Fruit fly (Drosophila melanogaster) whole organism, embryonic: ENCODE data around the gene CG15625.

Experiments used
- Bgb ChIP-seq: fragments of 200-800 bp; sonication (Bioruptor generic); IDR thresholded peaks from 2 replicates; pipeline ENCODE4 v1.3.6; 2022; ENCODE audit warnings: missing biosample characterization, missing genetic modification characterization; ENCODE audit not compliant: partially characterized antibody
- CG10209 ChIP-seq: fragments of 200-800 bp; sonication (Bioruptor generic); optimal IDR thresholded peaks from 3 replicates; lab custom pipeline; 2017; ENCODE audit warnings: missing biosample characterization, mild to moderate bottlenecking, missing genetic modification characterization, missing genetic modification reagents
- CG10267 ChIP-seq: fragments of 200-800 bp; sonication (Bioruptor generic); optimal IDR thresholded peaks from 2 replicates; lab custom pipeline; 2018; ENCODE audit warnings: missing biosample characterization, mild to moderate bottlenecking, missing genetic modification characterization, moderate library complexity
- CG10654 ChIP-seq: fragments of 200-800 bp; sonication (Bioruptor generic); optimal IDR thresholded peaks from 2 replicates; lab custom pipeline; 2016; ENCODE audit warnings: missing biosample characterization, missing genetic modification characterization
- CG11504 ChIP-seq: fragments of 200-800 bp; sonication (Bioruptor generic); optimal IDR thresholded peaks from 3 replicates; lab custom pipeline; 2019; ENCODE audit warnings: missing biosample characterization, mild to moderate bottlenecking, missing genetic modification characterization, moderate library complexity
- CG12155 ChIP-seq: fragments of 200-800 bp; sonication (Bioruptor generic); optimal IDR thresholded peaks from 3 replicates; lab custom pipeline; 2016; ENCODE audit warnings: missing biosample characterization, missing genetic modification characterization
- CG14965 ChIP-seq: fragments of 200-800 bp; sonication (Bioruptor generic); optimal IDR thresholded peaks from 2 replicates; lab custom pipeline; 2016; ENCODE audit warnings: missing biosample characterization, missing genetic modification characterization, borderline replicate concordance
- CG15514 ChIP-seq: fragments of 200-800 bp; sonication (Bioruptor generic); optimal IDR thresholded peaks from 3 replicates; lab custom pipeline; 2017; ENCODE audit warnings: missing biosample characterization, missing genetic modification characterization, mild to moderate bottlenecking, moderate library complexity, missing genetic modification reagents
- CG18619 ChIP-seq: fragments of 200-800 bp; sonication (Bioruptor generic); optimal IDR thresholded peaks from 3 replicates; lab custom pipeline; 2017; ENCODE audit warnings: missing biosample characterization, mild to moderate bottlenecking, missing genetic modification characterization
- CG30431 ChIP-seq: fragments of 200-800 bp; sonication (Bioruptor generic); optimal IDR thresholded peaks from 2 replicates; lab custom pipeline; 2017; ENCODE audit warnings: missing biosample characterization, missing genetic modification characterization
- CG3163 ChIP-seq: fragments of 200-800 bp; sonication (Bioruptor generic); optimal IDR thresholded peaks from 3 replicates; lab custom pipeline; 2016; ENCODE audit warnings: missing biosample characterization, missing genetic modification characterization
- CG4424 ChIP-seq: fragments of 200-800 bp; sonication (Bioruptor generic); optimal IDR thresholded peaks from 3 replicates; lab custom pipeline; 2016; ENCODE audit warnings: missing biosample characterization, missing genetic modification characterization
- CG4730 ChIP-seq: fragments of 200-800 bp; sonication (Bioruptor generic); IDR thresholded peaks from 2 replicates; pipeline ENCODE4 v1.3.6; 2022; ENCODE audit warnings: missing biosample characterization, missing genetic modification characterization
- CG4820 ChIP-seq: fragments of 200-800 bp; sonication (Bioruptor generic); optimal IDR thresholded peaks from 3 replicates; lab custom pipeline; 2016; ENCODE audit warnings: missing biosample characterization, missing genetic modification characterization
- CG7357 ChIP-seq: fragments of 200-800 bp; sonication (Bioruptor generic); IDR thresholded peaks from 3 replicates; pipeline ENCODE4 v1.3.6; 2022; ENCODE audit warnings: missing biosample characterization, missing genetic modification characterization
- CG9437 ChIP-seq: fragments of 200-800 bp; sonication (Bioruptor generic); optimal IDR thresholded peaks from 2 replicates; lab custom pipeline; 2018; ENCODE audit warnings: missing biosample characterization, mild to moderate bottlenecking, missing genetic modification characterization
- CTCF ChIP-seq: fragments of 200-800 bp; sonication (Bioruptor generic); optimal IDR thresholded peaks from 2 replicates; lab custom pipeline; 2017; ENCODE audit warnings: missing biosample characterization, mild to moderate bottlenecking, missing genetic modification characterization, moderate library complexity
- Deaf1 ChIP-seq: fragments of 200-800 bp; optimal IDR thresholded peaks from 3 replicates; lab custom pipeline; 2019; ENCODE audit warnings: missing biosample characterization, mild to moderate bottlenecking, missing genetic modification characterization, moderate library complexity
- Fer1 ChIP-seq: fragments of 200-800 bp; sonication (Bioruptor generic); optimal IDR thresholded peaks from 2 replicates; lab custom pipeline; 2017; ENCODE audit warnings: missing biosample characterization, mild to moderate bottlenecking, missing genetic modification characterization
- GATAe ChIP-seq: fragments of 200-800 bp; sonication (Bioruptor generic); conservative IDR thresholded peaks from 2 replicates; pipeline ENCODE4 v1.3.6; 2022; ENCODE audit warnings: missing biosample characterization, missing genetic modification characterization
- Jarid2 ChIP-seq: fragments of 200-800 bp; sonication (Bioruptor generic); optimal IDR thresholded peaks from 3 replicates; lab custom pipeline; 2017; ENCODE audit warnings: mild to moderate bottlenecking, missing biosample characterization, missing genetic modification reagents, missing genetic modification characterization
- Max ChIP-seq: fragments of 200-800 bp; sonication (Bioruptor generic); optimal IDR thresholded peaks from 2 replicates; lab custom pipeline; 2016; ENCODE audit warnings: missing biosample characterization, mild to moderate bottlenecking, missing genetic modification characterization
- Meics ChIP-seq: fragments of 200-800 bp; sonication (Bioruptor generic); optimal IDR thresholded peaks from 2 replicates; lab custom pipeline; 2017; ENCODE audit warnings: missing biosample characterization, mild to moderate bottlenecking, missing genetic modification characterization
- Nf-YB ChIP-seq: fragments of 200-800 bp; sonication (Bioruptor generic); optimal IDR thresholded peaks from 3 replicates; lab custom pipeline; 2019; ENCODE audit warnings: missing biosample characterization, mild to moderate bottlenecking, missing genetic modification characterization, moderate library complexity
- Nf-YC ChIP-seq: fragments of 200-800 bp; optimal IDR thresholded peaks from 3 replicates; lab custom pipeline; 2019; ENCODE audit warnings: missing biosample characterization, mild to moderate bottlenecking, missing genetic modification characterization, moderate library complexity
- Six4 ChIP-seq: fragments of 200-800 bp; sonication (Bioruptor generic); optimal IDR thresholded peaks from 2 replicates; lab custom pipeline; 2016; ENCODE audit warnings: missing biosample characterization, missing genetic modification characterization
- Trl ChIP-seq, 3 experiments: fragments of >200 bp in 2 of 3; fragments of 200-800 bp in 1 of 3; sonication (Bioruptor generic) in 1 of 3; optimal IDR thresholded peaks; 2 replicates in 1 of 3; 3 replicates in 2 of 3; lab custom pipeline; 2016 to 2017; ENCODE audit warnings: missing biosample characterization in 1 of 3, missing genetic modification characterization in 1 of 3
- Xbp1 ChIP-seq: fragments of 200-800 bp; sonication (Bioruptor generic); optimal IDR thresholded peaks from 3 replicates; lab custom pipeline; 2016; ENCODE audit warnings: missing biosample characterization, mild to moderate bottlenecking, missing genetic modification characterization
- YL-1 ChIP-seq: fragments of 200-800 bp; sonication (Bioruptor generic); optimal IDR thresholded peaks from 3 replicates; lab custom pipeline; 2017; ENCODE audit warnings: missing biosample characterization, mild to moderate bottlenecking, missing genetic modification characterization
- amos ChIP-seq: fragments of 200-800 bp; sonication (Bioruptor generic); IDR thresholded peaks from 2 replicates; pipeline ENCODE4 v1.3.6; 2022; ENCODE audit warnings: missing biosample characterization, missing genetic modification characterization; ENCODE audit not compliant: partially characterized antibody
- cas ChIP-seq: fragments of 200-800 bp; sonication (Bioruptor generic); IDR thresholded peaks from 2 replicates; pipeline ENCODE4 v1.3.6; 2022; ENCODE audit warnings: missing biosample characterization, missing genetic modification characterization
- caup ChIP-seq: fragments of 200-800 bp; sonication (Bioruptor generic); optimal IDR thresholded peaks from 3 replicates; lab custom pipeline; 2017; ENCODE audit warnings: missing biosample characterization, mild to moderate bottlenecking, missing genetic modification characterization, moderate library complexity; ENCODE audit not compliant: severe bottlenecking
- crp ChIP-seq, 2 experiments: fragments of 200-800 bp; sonication (Bioruptor generic); optimal IDR thresholded peaks; 2 replicates in 1 of 2; 3 replicates in 1 of 2; lab custom pipeline; 2017; ENCODE audit warnings: missing biosample characterization in 2 of 2, missing genetic modification characterization in 2 of 2, mild to moderate bottlenecking in 1 of 2, moderate library complexity in 1 of 2
- dimm ChIP-seq: fragments of 200-800 bp; sonication (Bioruptor generic); IDR thresholded peaks from 2 replicates; pipeline ENCODE4 v1.3.6; 2022; ENCODE audit warnings: missing biosample characterization, missing genetic modification characterization
- ewg ChIP-seq: fragments of 200-800 bp; sonication (Bioruptor generic); optimal IDR thresholded peaks from 3 replicates; lab custom pipeline; 2017; ENCODE audit warnings: mild to moderate bottlenecking, missing biosample characterization, missing genetic modification reagents, missing genetic modification characterization
- fd64A ChIP-seq: fragments of 200-800 bp; sonication (Bioruptor generic); optimal IDR thresholded peaks from 3 replicates; lab custom pipeline; 2018; ENCODE audit warnings: missing biosample characterization, mild to moderate bottlenecking, missing genetic modification characterization
- gfzf ChIP-seq: fragments of 200-800 bp; sonication (Bioruptor generic); optimal IDR thresholded peaks from 2 replicates; lab custom pipeline; 2016; ENCODE audit warnings: missing biosample characterization, mild to moderate bottlenecking, missing genetic modification characterization, moderate library complexity
- grn ChIP-seq: fragments of 200-800 bp; sonication (Bioruptor generic); optimal IDR thresholded peaks from 3 replicates; lab custom pipeline; 2017; ENCODE audit warnings: missing biosample characterization, missing genetic modification characterization
- mam ChIP-seq: fragments of 200-800 bp; sonication (Bioruptor generic); optimal IDR thresholded peaks from 3 replicates; lab custom pipeline; 2016; ENCODE audit warnings: missing biosample characterization, missing genetic modification characterization
- nerfin-1 ChIP-seq: fragments of 200-800 bp; sonication (Bioruptor generic); optimal IDR thresholded peaks from 3 replicates; lab custom pipeline; 2019; ENCODE audit warnings: missing biosample characterization, mild to moderate bottlenecking, missing genetic modification characterization, moderate library complexity
- pum ChIP-seq: fragments of 200-800 bp; sonication (Bioruptor generic); optimal IDR thresholded peaks from 2 replicates; lab custom pipeline; 2016; ENCODE audit warnings: missing biosample characterization, missing genetic modification characterization
- pzg ChIP-seq: fragments of 200-800 bp; sonication (Bioruptor generic); optimal IDR thresholded peaks from 3 replicates; lab custom pipeline; 2018; ENCODE audit warnings: missing biosample characterization, mild to moderate bottlenecking, missing genetic modification characterization, moderate library complexity
- ro ChIP-seq: fragments of 200-800 bp; sonication (Bioruptor generic); IDR thresholded peaks from 2 replicates; pipeline ENCODE4 v1.3.6; 2022; ENCODE audit warnings: missing biosample characterization, missing genetic modification characterization
- scrt ChIP-seq: fragments of 200-800 bp; sonication (Bioruptor generic); optimal IDR thresholded peaks from 2 replicates; lab custom pipeline; 2018; ENCODE audit warnings: missing biosample characterization, mild to moderate bottlenecking, missing genetic modification characterization, moderate library complexity
- sim ChIP-seq: fragments of 200-800 bp; sonication (Bioruptor generic); IDR thresholded peaks from 2 replicates; pipeline ENCODE4 v1.3.6; 2022; ENCODE audit warnings: missing biosample characterization, missing genetic modification characterization
- twi ChIP-seq: fragments of 200-800 bp; optimal IDR thresholded peaks from 2 replicates; lab custom pipeline; 2019; ENCODE audit warnings: missing biosample characterization, mild to moderate bottlenecking, missing genetic modification characterization, moderate library complexity
- tx ChIP-seq: fragments of 200-800 bp; sonication (Bioruptor generic); optimal IDR thresholded peaks from 2 replicates; lab custom pipeline; 2016; ENCODE audit warnings: missing biosample characterization, missing genetic modification characterization
- wor ChIP-seq: fragments of 200-800 bp; sonication (Bioruptor generic); IDR thresholded peaks from 2 replicates; pipeline ENCODE4 v1.3.6; 2022; ENCODE audit warnings: missing biosample characterization, missing genetic modification characterization

The CG15625 gene

DNA sequence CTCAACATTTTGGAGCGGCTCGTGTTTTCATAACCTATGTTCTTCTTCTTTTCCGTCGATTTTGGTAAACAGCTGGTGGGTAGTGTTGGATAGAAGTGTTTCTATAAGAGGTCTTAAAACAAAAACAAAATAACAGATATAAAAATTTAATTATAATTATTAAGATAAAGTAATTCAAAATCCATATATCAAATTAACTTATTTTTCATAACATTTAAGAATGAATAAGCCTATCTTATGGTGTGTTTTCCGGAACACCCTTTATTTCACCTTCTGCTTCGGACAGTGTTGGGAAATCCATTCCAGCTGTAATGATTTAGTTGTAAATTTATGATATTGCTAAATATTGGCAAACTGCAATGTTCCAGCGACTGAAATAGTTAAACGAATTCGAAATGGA lies 39.4 kb upstream of the CG15625 start, which contains the start of the genes mRpS2 and Mon1 (continued):
- TF ChIP-seq CG4424 (GFP tag; lab: Kevin White, UChicago) (peak; percentile 95), Meics (GFP tag; lab: Kevin White, UChicago) (peak; percentile 96), CG12155 (peak; percentile 95), CG30431 (GFP tag; lab: Kevin White, UChicago) (peak; percentile 89), CG10654 (GFP tag; lab: Kevin White, UChicago) (peak; percentile 93), caup (GFP tag; lab: Kevin White, UChicago) (peak; percentile 94), dimm (peak; percentile 89), ro (GFP tag; lab: Robert Waterston, UW) (peak; percentile 85), YL-1 (GFP tag; lab: Kevin White, UChicago) (peak; percentile 90), Six4 (GFP tag; lab: Kevin White, UChicago) (peak; percentile 92)
- TF ChIP-seq, all 482 proteins: peak for 417

DNA sequence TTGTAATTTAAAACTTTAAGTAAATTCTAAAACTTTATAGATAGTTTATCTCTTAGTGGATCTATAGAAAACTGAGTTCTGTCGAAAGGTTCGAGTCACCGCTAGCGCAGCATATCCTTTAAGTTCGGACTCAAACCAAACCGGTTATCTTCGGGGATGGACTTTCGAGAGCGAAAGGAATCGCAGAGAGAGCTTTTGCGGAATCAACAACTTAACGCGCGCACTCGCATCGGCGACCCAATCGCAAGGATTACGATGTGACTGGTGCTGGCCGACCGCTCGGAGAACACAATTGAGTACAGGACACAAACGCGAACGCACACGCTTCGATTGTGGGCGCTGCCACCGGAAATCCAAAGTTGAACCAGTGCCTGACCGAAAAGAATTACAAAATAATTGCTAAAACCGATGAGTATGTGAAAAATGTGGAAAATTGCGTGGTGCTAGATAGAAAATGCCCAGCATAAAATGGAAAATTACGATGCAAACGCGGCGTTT lies 37.1 kb upstream of the CG15625 start, which contains the start of gene smog:
Gene smog, plus strand, starts transcription at position 260 of the 498 bp plus-strand sequence.
- TF ChIP-seq fd64A (GFP tag; lab: Kevin White, UChicago): no peak
- peak in 1 of 2 experiments; percentile 2 for TF ChIP-seq Trl (optimal IDR thresholded peaks at IDR 0.05; lab: Kevin White, UChicago)
- no peak for TF ChIP-seq Trl (GFP tag; optimal IDR thresholded peaks at IDR 0.05; lab: Kevin White, UChicago)
- peak; percentile 93 for TF ChIP-seq ewg
- no peak for TF ChIP-seq CG9437 (GFP tag; lab: Kevin White, UChicago)
- no peak for TF ChIP-seq CG18619 (GFP tag; lab: Kevin White, UChicago)
- TF ChIP-seq CG15514 (GFP tag; lab: Kevin White, UChicago): peak; percentile 28
- TF ChIP-seq twi (tag; lab: Kevin White, UChicago): no peak
- no peak for TF ChIP-seq Max (GFP tag; lab: Kevin White, UChicago)
- no peak for TF ChIP-seq wor
- no peak for TF ChIP-seq GATAe
- TF ChIP-seq CG10654 (GFP tag; lab: Kevin White, UChicago): no peak
- TF ChIP-seq Nf-YC: peak; percentile 80
- TF ChIP-seq gfzf (GFP tag; lab: Kevin White, UChicago): no peak
- TF ChIP-seq Nf-YB (GFP tag; lab: Kevin White, UChicago): peak; percentile 1
- TF ChIP-seq Fer1 (GFP tag; lab: Kevin White, UChicago): no peak
- TF ChIP-seq CG7357 (GFP tag; lab: Robert Waterston, UW): no peak
- no peak for TF ChIP-seq CG3163 (GFP tag; lab: Kevin White, UChicago)
- TF ChIP-seq nerfin-1 (tag; lab: Kevin White, UChicago): peak; percentile 10
- no peak for TF ChIP-seq CG10267 (tag; lab: Kevin White, UChicago)
- TF ChIP-seq crp (GFP tag; optimal IDR thresholded peaks at IDR 0.05; lab: Kevin White, UChicago): no peak
- TF ChIP-seq scrt (GFP tag; lab: Kevin White, UChicago): peak; percentile 11
- peak; percentile 51 for TF ChIP-seq grn (GFP tag; lab: Kevin White, UChicago)
- peak; percentile 10 for TF ChIP-seq Jarid2 (GFP tag; lab: Kevin White, UChicago)
- TF ChIP-seq amos (GFP tag; lab: Robert Waterston, UW): 0 out of 2 replicates have a peak, but pooled peaks have one; percentile 5
- no peak for TF ChIP-seq CG4730 (GFP tag; lab: Robert Waterston, UW)
- TF ChIP-seq sim: no peak
- TF ChIP-seq pum (GFP tag; lab: Kevin White, UChicago): no peak
- TF ChIP-seq mam (GFP tag; lab: Kevin White, UChicago): no peak
- TF ChIP-seq Bgb (GFP tag; lab: Robert Waterston, UW): peak; percentile 8; the same call in 1 of the 2 replicates
- TF ChIP-seq tx (GFP tag; lab: Kevin White, UChicago): no peak
- no peak for TF ChIP-seq CG30431 (GFP tag; lab: Kevin White, UChicago)
- TF ChIP-seq pzg (GFP tag; lab: Kevin White, UChicago): peak; percentile 15
- TF ChIP-seq cas (GFP tag; lab: Robert Waterston, UW): no peak
- peak; percentile 88 for TF ChIP-seq Deaf1 (tag; lab: Kevin White, UChicago)
- TF ChIP-seq CG14965 (GFP tag; lab: Kevin White, UChicago): no peak
- TF ChIP-seq Xbp1 (GFP tag; lab: Kevin White, UChicago): no peak
- TF ChIP-seq CTCF (GFP tag; lab: Kevin White, UChicago): peak; percentile 43
- no peak for TF ChIP-seq CG10209
- no peak for TF ChIP-seq CG4820
- no peak for TF ChIP-seq CG11504 (tag; lab: Kevin White, UChicago)
